Fruit fly (Drosophila melanogaster) whole organism, prepupa: ENCODE results near the gene Pde11.

Source experiments
- Blimp-1 ChIP-seq: fragments of 200-800 bp; sonication (Bioruptor generic); optimal IDR thresholded peaks from 3 replicates; lab custom pipeline; 2017; ENCODE audit warnings: missing biosample characterization, missing genetic modification characterization, mild to moderate bottlenecking, moderate library complexity, missing genetic modification reagents
- CG10669 ChIP-seq: fragments of 200-800 bp; sonication (Bioruptor generic); optimal IDR thresholded peaks from 3 replicates; lab custom pipeline; 2018; ENCODE audit warnings: missing biosample characterization, mild to moderate bottlenecking, missing genetic modification characterization, moderate library complexity
- CG11294 ChIP-seq: fragments of 200-800 bp; sonication (Bioruptor generic); IDR thresholded peaks from 2 replicates; pipeline ENCODE4 v1.3.6; 2022; ENCODE audit warnings: missing biosample characterization, missing genetic modification characterization
- CG11762 ChIP-seq: fragments of 200-800 bp; sonication (Bioruptor generic); optimal IDR thresholded peaks from 3 replicates; lab custom pipeline; 2016; ENCODE audit warnings: missing biosample characterization, missing genetic modification characterization; ENCODE audit not compliant: insufficient read depth
- CG11902 ChIP-seq: fragments of 200-800 bp; sonication (Bioruptor generic); optimal IDR thresholded peaks from 3 replicates; lab custom pipeline; 2016; ENCODE audit warnings: missing biosample characterization, missing genetic modification characterization
- CG15336 ChIP-seq: fragments of 200-800 bp; sonication (Bioruptor generic); IDR thresholded peaks from 2 replicates; pipeline ENCODE4 v1.3.6; 2022; ENCODE audit warnings: missing biosample characterization, missing genetic modification characterization
- CG1621 ChIP-seq: fragments of 200-800 bp; sonication (Bioruptor generic); optimal IDR thresholded peaks from 3 replicates; lab custom pipeline; 2018; ENCODE audit warnings: missing biosample characterization, mild to moderate bottlenecking, missing genetic modification characterization
- CG16779 ChIP-seq: fragments of 200-800 bp; sonication (Bioruptor generic); optimal IDR thresholded peaks from 3 replicates; lab custom pipeline; 2017; ENCODE audit warnings: missing biosample characterization, mild to moderate bottlenecking, missing genetic modification characterization
- CG3032 ChIP-seq: fragments of 200-800 bp; optimal IDR thresholded peaks from 2 replicates; lab custom pipeline; 2019; ENCODE audit warnings: missing biosample characterization, mild to moderate bottlenecking, missing genetic modification characterization, moderate library complexity
- CG32006 ChIP-seq: fragments of 200-800 bp; sonication (Bioruptor generic); optimal IDR thresholded peaks from 3 replicates; lab custom pipeline; 2017; ENCODE audit warnings: missing biosample characterization, mild to moderate bottlenecking, missing genetic modification characterization
- CG34406 ChIP-seq: fragments of 200-800 bp; sonication (Bioruptor generic); optimal IDR thresholded peaks from 3 replicates; lab custom pipeline; 2016; ENCODE audit warnings: missing biosample characterization, missing genetic modification characterization
- CG3919 ChIP-seq: fragments of 200-800 bp; sonication (Bioruptor generic); optimal IDR thresholded peaks from 3 replicates; lab custom pipeline; 2016; ENCODE audit warnings: missing biosample characterization, missing genetic modification characterization
- CG6163 ChIP-seq: fragments of 200-800 bp; sonication (Bioruptor generic); IDR thresholded peaks from 3 replicates; pipeline ENCODE4 v1.3.6; 2022; ENCODE audit warnings: missing biosample characterization, missing genetic modification characterization
- CG6276 ChIP-seq: fragments of 200-800 bp; sonication (Bioruptor generic); optimal IDR thresholded peaks from 2 replicates; lab custom pipeline; 2017; ENCODE audit warnings: missing biosample characterization, mild to moderate bottlenecking, missing genetic modification characterization
- CG6792 ChIP-seq: fragments of 200-800 bp; sonication (Bioruptor generic); optimal IDR thresholded peaks from 3 replicates; lab custom pipeline; 2016; ENCODE audit warnings: missing biosample characterization, missing genetic modification characterization
- CG7368 ChIP-seq: fragments of 200-800 bp; sonication (Bioruptor generic); optimal IDR thresholded peaks from 3 replicates; lab custom pipeline; 2016; ENCODE audit warnings: missing biosample characterization, missing genetic modification characterization
- CG8119 ChIP-seq: fragments of 200-800 bp; sonication (Bioruptor generic); IDR thresholded peaks from 3 replicates; pipeline ENCODE4 v1.3.6; 2022; ENCODE audit warnings: missing biosample characterization, missing genetic modification characterization
- CG8319 ChIP-seq: fragments of 200-800 bp; sonication (Bioruptor generic); optimal IDR thresholded peaks from 3 replicates; lab custom pipeline; 2016; ENCODE audit warnings: missing biosample characterization, missing genetic modification characterization
- CG8632 ChIP-seq: fragments of 200-800 bp; sonication (Bioruptor generic); optimal IDR thresholded peaks from 3 replicates; lab custom pipeline; 2016; ENCODE audit warnings: missing biosample characterization, missing genetic modification characterization
- CG9139 ChIP-seq: fragments of 200-800 bp; sonication (Bioruptor generic); optimal IDR thresholded peaks from 3 replicates; lab custom pipeline; 2017; ENCODE audit warnings: missing biosample characterization, mild to moderate bottlenecking, missing genetic modification characterization
- Eip75B ChIP-seq: fragments of 200-800 bp; sonication (Bioruptor generic); optimal IDR thresholded peaks from 3 replicates; lab custom pipeline; 2016; ENCODE audit warnings: missing biosample characterization, missing genetic modification characterization
- Eip78C ChIP-seq: fragments of 200-800 bp; sonication (Bioruptor generic); peaks from one replicate; lab custom pipeline; 2016; ENCODE audit warnings: missing biosample characterization, missing genetic modification characterization
- Ets21C ChIP-seq: fragments of 200-800 bp; sonication (Bioruptor generic); optimal IDR thresholded peaks from 3 replicates; lab custom pipeline; 2016; ENCODE audit warnings: missing biosample characterization, missing genetic modification characterization
- Ets96B ChIP-seq: fragments of 200-800 bp; optimal IDR thresholded peaks from 2 replicates; lab custom pipeline; 2019; ENCODE audit warnings: missing biosample characterization, mild to moderate bottlenecking, missing genetic modification characterization, moderate library complexity
- Gug ChIP-seq: fragments of 200-800 bp; sonication (Bioruptor generic); IDR thresholded peaks from 2 replicates; pipeline ENCODE4 v1.3.6; 2022; ENCODE audit warnings: missing biosample characterization, missing genetic modification characterization
- Hr38 ChIP-seq: sonication (Bioruptor generic); optimal IDR thresholded peaks from 2 replicates; lab custom pipeline; 2016; ENCODE audit warnings: missing biosample characterization, missing genetic modification characterization
- Hr4 ChIP-seq: fragments of 200-800 bp; sonication (Bioruptor generic); optimal IDR thresholded peaks from 3 replicates; lab custom pipeline; 2016; ENCODE audit warnings: missing biosample characterization, missing genetic modification characterization
- Lpt ChIP-seq: fragments of 200-800 bp; sonication (Bioruptor generic); optimal IDR thresholded peaks from 3 replicates; lab custom pipeline; 2016; ENCODE audit warnings: missing biosample characterization, missing genetic modification characterization
- OdsH ChIP-seq: fragments of 200-800 bp; sonication (Bioruptor generic); optimal IDR thresholded peaks from 3 replicates; lab custom pipeline; 2016; ENCODE audit warnings: missing biosample characterization, missing genetic modification characterization
- Smox ChIP-seq: fragments of 200-800 bp; sonication (Bioruptor generic); optimal IDR thresholded peaks from 3 replicates; lab custom pipeline; 2016; ENCODE audit warnings: missing biosample characterization, missing genetic modification characterization
- Sox102F ChIP-seq: fragments of 200-800 bp; sonication (Bioruptor generic); optimal IDR thresholded peaks from 2 replicates; lab custom pipeline; 2016; ENCODE audit warnings: missing biosample characterization, mild to moderate bottlenecking, missing genetic modification characterization
- Sox14 ChIP-seq: fragments of 200-800 bp; sonication (Bioruptor generic); optimal IDR thresholded peaks from 3 replicates; lab custom pipeline; 2016; ENCODE audit warnings: missing biosample characterization, missing genetic modification characterization
- Sox15 ChIP-seq: fragments of 200-800 bp; sonication (Bioruptor generic); optimal IDR thresholded peaks from 3 replicates; lab custom pipeline; 2016; ENCODE audit warnings: missing biosample characterization, missing genetic modification characterization
- achi ChIP-seq: fragments of 200-800 bp; sonication (Bioruptor generic); optimal IDR thresholded peaks from 3 replicates; lab custom pipeline; 2016; ENCODE audit warnings: missing biosample characterization, missing genetic modification characterization
- acj6 ChIP-seq: fragments of 200-800 bp; sonication (Bioruptor generic); optimal IDR thresholded peaks from 3 replicates; lab custom pipeline; 2016; ENCODE audit warnings: missing biosample characterization, missing genetic modification characterization
- cyc ChIP-seq: fragments of 200-800 bp; sonication (Bioruptor generic); optimal IDR thresholded peaks from 3 replicates; lab custom pipeline; 2016; ENCODE audit warnings: missing biosample characterization, missing genetic modification characterization
- dsx ChIP-seq: fragments of 200-800 bp; optimal IDR thresholded peaks from 3 replicates; lab custom pipeline; 2019; ENCODE audit warnings: missing biosample characterization, mild to moderate bottlenecking, missing genetic modification characterization, moderate library complexity; ENCODE audit not compliant: poor library complexity, severe bottlenecking
- esn ChIP-seq: fragments of 200-800 bp; sonication (Bioruptor generic); optimal IDR thresholded peaks from 2 replicates; lab custom pipeline; 2016; ENCODE audit warnings: missing biosample characterization, mild to moderate bottlenecking, missing genetic modification characterization, moderate library complexity
- fd59A ChIP-seq: fragments of 200-800 bp; sonication (Bioruptor generic); optimal IDR thresholded peaks from 2 replicates; lab custom pipeline; 2017; ENCODE audit warnings: missing biosample characterization, mild to moderate bottlenecking, missing genetic modification characterization, missing genetic modification reagents
- fd85E ChIP-seq: fragments of 200-800 bp; sonication (Bioruptor generic); optimal IDR thresholded peaks from 3 replicates; lab custom pipeline; 2016; ENCODE audit warnings: missing biosample characterization, missing genetic modification characterization
- fkh ChIP-seq: fragments of 200-800 bp; sonication (Bioruptor generic); optimal IDR thresholded peaks from 3 replicates; lab custom pipeline; 2017; ENCODE audit warnings: missing biosample characterization, mild to moderate bottlenecking, missing genetic modification characterization, moderate library complexity
- lz ChIP-seq: fragments of 200-800 bp; sonication (Bioruptor generic); optimal IDR thresholded peaks from 3 replicates; lab custom pipeline; 2016; ENCODE audit warnings: missing biosample characterization, missing genetic modification characterization
- pdm3 ChIP-seq: fragments of 200-800 bp; sonication (Bioruptor generic); optimal IDR thresholded peaks from 3 replicates; lab custom pipeline; 2016; ENCODE audit warnings: missing biosample characterization, missing genetic modification characterization
- salr ChIP-seq, 2 experiments: fragments of 200-800 bp; sonication (Bioruptor generic); optimal IDR thresholded peaks; 3 replicates each; lab custom pipeline; 2016 to 2018; ENCODE audit warnings: missing biosample characterization in 2 of 2, missing genetic modification characterization in 2 of 2, mild to moderate bottlenecking in 1 of 2
- spab ChIP-seq: fragments of 200-800 bp; sonication (Bioruptor generic); optimal IDR thresholded peaks from 2 replicates; lab custom pipeline; 2017; ENCODE audit warnings: missing biosample characterization, mild to moderate bottlenecking, missing genetic modification characterization, missing genetic modification reagents
- ss ChIP-seq, 2 experiments: fragments of 200-800 bp; sonication (Bioruptor generic); optimal IDR thresholded peaks; 2 replicates in 1 of 2; 3 replicates in 1 of 2; lab custom pipeline; 2017 to 2018; ENCODE audit warnings: mild to moderate bottlenecking in 2 of 2, missing biosample characterization in 2 of 2, missing genetic modification characterization in 2 of 2, moderate library complexity in 1 of 2
- svp ChIP-seq: fragments of 200-800 bp; sonication (Bioruptor generic); peaks from one replicate; lab custom pipeline; 2016; ENCODE audit warnings: missing biosample characterization, missing genetic modification characterization
- topi ChIP-seq: fragments of 200-800 bp; sonication (Bioruptor generic); optimal IDR thresholded peaks from 3 replicates; lab custom pipeline; 2016; ENCODE audit warnings: missing biosample characterization, missing genetic modification characterization
- vri ChIP-seq: fragments of 200-800 bp; sonication (Bioruptor generic); optimal IDR thresholded peaks from 3 replicates; lab custom pipeline; 2016; ENCODE audit warnings: missing biosample characterization, mild to moderate bottlenecking, missing genetic modification characterization

Gene Pde11

dm6 chr2L:18549470-18549869 lies 40.7 kb downstream of the Pde11 start:
- TF ChIP-seq fkh (GFP tag; lab: Kevin White, UChicago) (peak; percentile 66), vri (GFP tag; lab: Kevin White, UChicago) (peak; percentile 68), CG6792 (GFP tag; lab: Kevin White, UChicago) (no peak), CG8119 (GFP tag; lab: Robert Waterston, UW) (no peak), Eip78C (GFP tag; lab: Kevin White, UChicago) (peak; percentile 20), CG3032 (tag; lab: Kevin White, UChicago) (no peak), CG10669 (no peak), CG16779 (tag; lab: Kevin White, UChicago) (no peak), cyc (no peak)
- TF ChIP-seq, all 60 proteins: peak for 3

DNA sequence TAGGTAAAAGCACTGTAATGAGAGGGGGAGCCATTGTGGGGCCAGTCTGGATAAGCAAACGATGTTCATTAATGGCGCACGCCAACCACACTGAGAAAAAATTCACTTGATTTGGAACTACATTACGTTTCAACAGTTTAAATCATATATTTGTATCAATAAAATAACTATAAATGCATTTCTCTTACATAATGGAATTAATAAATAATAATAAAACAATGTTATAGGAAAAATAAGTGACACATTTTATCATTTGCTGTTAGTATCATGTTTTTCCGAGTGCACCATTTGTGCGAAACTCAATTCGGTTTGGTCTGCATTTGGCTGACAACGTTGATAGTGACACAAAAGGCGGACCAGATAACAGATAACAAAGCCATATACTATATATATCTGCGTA lies 41.4 kb downstream of the Pde11 start:
- TF ChIP-seq pdm3 (GFP tag; lab: Kevin White, UChicago) = no peak
- TF ChIP-seq Sox102F (GFP tag; lab: Kevin White, UChicago) = no peak
- TF ChIP-seq ss (GFP tag; optimal IDR thresholded peaks at IDR 0.05; lab: Kevin White, UChicago) = no peak
- no peak for TF ChIP-seq Smox (GFP tag; lab: Kevin White, UChicago)
- TF ChIP-seq acj6 (GFP tag; lab: Kevin White, UChicago) = peak; percentile 6
- no peak for TF ChIP-seq Ets96B (tag; lab: Kevin White, UChicago)
- TF ChIP-seq CG9139 (GFP tag; lab: Kevin White, UChicago) = no peak
- TF ChIP-seq Gug (GFP tag; lab: Robert Waterston, UW) = peak; percentile 64
- TF ChIP-seq CG6276 (GFP tag; lab: Kevin White, UChicago) = peak; percentile 63
- TF ChIP-seq CG8119 (GFP tag; lab: Robert Waterston, UW) = peak; percentile 84
- TF ChIP-seq CG1621 (tag; lab: Kevin White, UChicago) = no peak
- peak; percentile 64 for TF ChIP-seq Hr4 (GFP tag; lab: Kevin White, UChicago)
- no peak for TF ChIP-seq CG6792 (GFP tag; lab: Kevin White, UChicago)
- peak; percentile 16; the same call in 1 of the 3 replicates for TF ChIP-seq CG6163 (GFP tag; lab: Robert Waterston, UW)
- peak; percentile 47 for TF ChIP-seq Lpt (GFP tag; lab: Kevin White, UChicago)
- peak; percentile 53 for TF ChIP-seq OdsH (GFP tag; lab: Kevin White, UChicago)
- no peak for TF ChIP-seq spab
- peak; percentile 16 for TF ChIP-seq CG3919
- no peak for TF ChIP-seq esn (GFP tag; lab: Kevin White, UChicago)
- TF ChIP-seq CG16779 (tag; lab: Kevin White, UChicago) = no peak
- TF ChIP-seq vri (GFP tag; lab: Kevin White, UChicago) = no peak
- no peak for TF ChIP-seq Sox15 (GFP tag; lab: Kevin White, UChicago)
- TF ChIP-seq CG3032 (tag; lab: Kevin White, UChicago) = no peak
- peak; percentile 86 for TF ChIP-seq CG15336 (GFP tag; lab: Robert Waterston, UW)
- TF ChIP-seq CG34406 (GFP tag; lab: Kevin White, UChicago) = no peak
- TF ChIP-seq topi (GFP tag; lab: Kevin White, UChicago) = no peak
- TF ChIP-seq Eip75B (GFP tag; lab: Kevin White, UChicago) = no peak
- TF ChIP-seq CG8632 (GFP tag; lab: Kevin White, UChicago) = no peak
- TF ChIP-seq fkh (GFP tag; lab: Kevin White, UChicago) = no peak
- TF ChIP-seq Ets21C = no peak
- peak; percentile 2 for TF ChIP-seq Sox14
- TF ChIP-seq CG32006 (GFP tag; lab: Kevin White, UChicago) = peak; percentile 79
- no peak for TF ChIP-seq lz
- TF ChIP-seq Hr38 (GFP tag; lab: Kevin White, UChicago) = no peak
- TF ChIP-seq achi (GFP tag; lab: Kevin White, UChicago) = peak; percentile 22
- TF ChIP-seq CG7368 (GFP tag; lab: Kevin White, UChicago) = no peak
- TF ChIP-seq CG8319 (GFP tag; lab: Kevin White, UChicago) = no peak
- TF ChIP-seq CG11902 (GFP tag; lab: Kevin White, UChicago) = no peak
- no peak for TF ChIP-seq CG10669
- TF ChIP-seq CG11294 = peak; percentile 34
- TF ChIP-seq svp (GFP tag; lab: Kevin White, UChicago) = no peak
- peak; percentile 83 for TF ChIP-seq Eip78C (GFP tag; lab: Kevin White, UChicago)
- no peak for TF ChIP-seq fd85E (GFP tag; lab: Kevin White, UChicago)
- no peak for TF ChIP-seq Blimp-1 (GFP tag; lab: Kevin White, UChicago)
- TF ChIP-seq dsx (GFP tag; lab: Kevin White, UChicago) = no peak
- TF ChIP-seq fd59A (GFP tag; lab: Kevin White, UChicago) = no peak
- TF ChIP-seq salr (GFP tag; optimal IDR thresholded peaks at IDR 0.05; lab: Kevin White, UChicago) = peak in 1 of 2 experiments; percentile 5
- TF ChIP-seq CG11762 (GFP tag; lab: Kevin White, UChicago) = no peak
